Fruit fly (Drosophila melanogaster) whole organism, embryonic: ENCODE data around the gene Srr.

ENCODE experiments used
- Atf-2 ChIP-seq: fragments of 200-800 bp; sonication (Bioruptor generic); optimal IDR thresholded peaks from 2 replicates; lab custom pipeline; 2016; ENCODE audit warnings: missing biosample characterization, missing genetic modification characterization
- Atf3 ChIP-seq: fragments of 200-800 bp; sonication (Bioruptor generic); optimal IDR thresholded peaks from 3 replicates; lab custom pipeline; 2016; ENCODE audit warnings: missing biosample characterization, missing genetic modification characterization
- Bgb ChIP-seq: fragments of 200-800 bp; sonication (Bioruptor generic); IDR thresholded peaks from 2 replicates; pipeline ENCODE4 v1.3.6; 2022; ENCODE audit warnings: missing biosample characterization, missing genetic modification characterization; ENCODE audit not compliant: partially characterized antibody
- BtbVII ChIP-seq: fragments of 200-800 bp; sonication (Bioruptor generic); optimal IDR thresholded peaks from 3 replicates; lab custom pipeline; 2017; ENCODE audit warnings: missing biosample characterization, mild to moderate bottlenecking, missing genetic modification characterization
- CG10274 ChIP-seq: fragments of 200-800 bp; sonication (Bioruptor generic); optimal IDR thresholded peaks from 3 replicates; lab custom pipeline; 2017; ENCODE audit warnings: missing biosample characterization, mild to moderate bottlenecking, missing genetic modification characterization
- CG11398 ChIP-seq: fragments of 200-800 bp; sonication (Bioruptor generic); optimal IDR thresholded peaks from 2 replicates; lab custom pipeline; 2016; ENCODE audit warnings: missing biosample characterization, missing genetic modification characterization
- CG12155 ChIP-seq: fragments of 200-800 bp; sonication (Bioruptor generic); optimal IDR thresholded peaks from 3 replicates; lab custom pipeline; 2016; ENCODE audit warnings: missing biosample characterization, missing genetic modification characterization
- CG15073 ChIP-seq: fragments of 200-800 bp; sonication (Bioruptor generic); optimal IDR thresholded peaks from 2 replicates; lab custom pipeline; 2016; ENCODE audit warnings: missing biosample characterization, missing genetic modification characterization
- CG15269 ChIP-seq: fragments of 200-800 bp; sonication (Bioruptor generic); optimal IDR thresholded peaks from 2 replicates; lab custom pipeline; 2018; ENCODE audit warnings: missing biosample characterization, mild to moderate bottlenecking, missing genetic modification characterization, moderate library complexity
- CG17328 ChIP-seq: fragments of 200-800 bp; sonication (Bioruptor generic); IDR thresholded peaks from 2 replicates; pipeline ENCODE4 v1.3.6; 2022; ENCODE audit warnings: missing biosample characterization, missing genetic modification characterization
- CG18262 ChIP-seq: fragments of 200-800 bp; optimal IDR thresholded peaks from 3 replicates; lab custom pipeline; 2019; ENCODE audit warnings: missing biosample characterization, mild to moderate bottlenecking, missing genetic modification characterization, moderate library complexity
- CG30403 ChIP-seq: fragments of 200-800 bp; sonication (Bioruptor generic); optimal IDR thresholded peaks from 3 replicates; lab custom pipeline; 2016; ENCODE audit warnings: missing biosample characterization, missing genetic modification characterization
- CG3163 ChIP-seq: fragments of 200-800 bp; sonication (Bioruptor generic); optimal IDR thresholded peaks from 3 replicates; lab custom pipeline; 2016; ENCODE audit warnings: missing biosample characterization, missing genetic modification characterization
- CG6272 ChIP-seq: fragments of 200-800 bp; sonication (Bioruptor generic); IDR thresholded peaks from 2 replicates; pipeline ENCODE4 v1.3.6; 2022; ENCODE audit warnings: missing biosample characterization, missing genetic modification characterization
- CG6765 ChIP-seq: fragments of 200-800 bp; sonication (Bioruptor generic); optimal IDR thresholded peaks from 3 replicates; lab custom pipeline; 2017; ENCODE audit warnings: missing biosample characterization, mild to moderate bottlenecking, missing genetic modification characterization
- CG6813 ChIP-seq: fragments of 200-800 bp; sonication (Bioruptor generic); optimal IDR thresholded peaks from 2 replicates; lab custom pipeline; 2017; ENCODE audit warnings: missing biosample characterization, missing genetic modification characterization, mild to moderate bottlenecking, moderate library complexity, missing genetic modification reagents
- CG8478 ChIP-seq: fragments of >200 bp; optimal IDR thresholded peaks from 2 replicates; lab custom pipeline; 2018
- CG8944 ChIP-seq: fragments of 200-800 bp; sonication (Bioruptor generic); optimal IDR thresholded peaks from 3 replicates; lab custom pipeline; 2016; ENCODE audit warnings: missing biosample characterization, missing genetic modification characterization
- D19A ChIP-seq: fragments of 200-800 bp; optimal IDR thresholded peaks from 3 replicates; lab custom pipeline; 2019; ENCODE audit warnings: missing biosample characterization, mild to moderate bottlenecking, missing genetic modification characterization, moderate library complexity
- E2f1 ChIP-seq: fragments of 200-800 bp; sonication (Bioruptor generic); IDR thresholded peaks from 2 replicates; pipeline ENCODE4 v1.3.6; 2022; ENCODE audit warnings: missing biosample characterization, missing genetic modification characterization
- MESR4 ChIP-seq: fragments of 200-800 bp; sonication (Bioruptor generic); optimal IDR thresholded peaks from 2 replicates; lab custom pipeline; 2018; ENCODE audit warnings: missing biosample characterization, mild to moderate bottlenecking, missing genetic modification characterization, moderate library complexity
- NfI ChIP-seq: fragments of 200-800 bp; sonication (Bioruptor generic); optimal IDR thresholded peaks from 3 replicates; lab custom pipeline; 2018; ENCODE audit warnings: missing biosample characterization, mild to moderate bottlenecking, missing genetic modification characterization, moderate library complexity
- Ravus ChIP-seq: fragments of 200-800 bp; sonication (Bioruptor generic); IDR thresholded peaks from 2 replicates; pipeline ENCODE4 v1.3.6; 2022; ENCODE audit warnings: missing biosample characterization, missing genetic modification characterization
- Stat92E ChIP-seq, 3 experiments: fragments of >200 bp in 2 of 3; fragments of 200-800 bp in 1 of 3; sonication (Bioruptor generic) in 1 of 3; optimal IDR thresholded peaks; 2 replicates each; lab custom pipeline; 2017 to 2019; ENCODE audit warnings: missing biosample characterization in 3 of 3, missing genetic modification characterization in 3 of 3, mild to moderate bottlenecking in 1 of 3, moderate library complexity in 1 of 3
- Tbp ChIP-seq: fragments of >200 bp; optimal IDR thresholded peaks from 2 replicates; lab custom pipeline; 2018; ENCODE audit warnings: missing biosample characterization, missing genetic modification characterization
- Trl ChIP-seq, 3 experiments: fragments of >200 bp in 2 of 3; fragments of 200-800 bp in 1 of 3; sonication (Bioruptor generic) in 1 of 3; optimal IDR thresholded peaks; 2 replicates in 1 of 3; 3 replicates in 2 of 3; lab custom pipeline; 2016 to 2017; ENCODE audit warnings: missing biosample characterization in 1 of 3, missing genetic modification characterization in 1 of 3
- ap ChIP-seq: fragments of 200-800 bp; sonication (Bioruptor generic); IDR thresholded peaks from 2 replicates; pipeline ENCODE4 v1.3.6; 2022; ENCODE audit warnings: missing biosample characterization, missing genetic modification characterization
- bsh ChIP-seq, 2 experiments: fragments of 200-800 bp; sonication (Bioruptor generic); optimal IDR thresholded peaks; 2 replicates each; lab custom pipeline; 2017 to 2018; ENCODE audit warnings: mild to moderate bottlenecking in 2 of 2, missing biosample characterization in 2 of 2, missing genetic modification characterization in 2 of 2, moderate library complexity in 1 of 2
- da ChIP-seq: fragments of 200-800 bp; sonication (Bioruptor generic); optimal IDR thresholded peaks from 2 replicates; lab custom pipeline; 2016; ENCODE audit warnings: missing biosample characterization, missing genetic modification characterization
- dan ChIP-seq: fragments of 200-800 bp; sonication (Bioruptor generic); IDR thresholded peaks from 2 replicates; pipeline ENCODE4 v1.3.6; 2022; ENCODE audit warnings: missing biosample characterization, missing genetic modification characterization
- disco-r ChIP-seq: fragments of 200-800 bp; sonication (Bioruptor generic); optimal IDR thresholded peaks from 2 replicates; lab custom pipeline; 2016; ENCODE audit warnings: missing biosample characterization, missing genetic modification characterization
- gcm2 ChIP-seq: fragments of 200-800 bp; sonication (Bioruptor generic); optimal IDR thresholded peaks from 2 replicates; lab custom pipeline; 2016; ENCODE audit warnings: missing biosample characterization, missing genetic modification characterization
- gem ChIP-seq: fragments of 200-800 bp; sonication (Bioruptor generic); optimal IDR thresholded peaks from 2 replicates; lab custom pipeline; 2019; ENCODE audit warnings: missing biosample characterization, mild to moderate bottlenecking, missing genetic modification characterization, moderate library complexity
- hb ChIP-seq: fragments of 200-800 bp; sonication (Bioruptor generic); IDR thresholded peaks from 3 replicates; pipeline ENCODE4 v1.3.6; 2022; ENCODE audit warnings: missing biosample characterization, missing genetic modification characterization; ENCODE audit not compliant: partially characterized antibody
- her ChIP-seq: fragments of 200-800 bp; sonication (Bioruptor generic); optimal IDR thresholded peaks from 2 replicates; lab custom pipeline; 2016; ENCODE audit warnings: missing biosample characterization, missing genetic modification characterization
- insv ChIP-seq, 2 experiments: fragments of 200-800 bp; sonication (Bioruptor generic); optimal IDR thresholded peaks; 3 replicates each; lab custom pipeline; 2016 to 2018; ENCODE audit warnings: missing biosample characterization in 2 of 2, missing genetic modification characterization in 2 of 2
- jumu ChIP-seq: fragments of 200-800 bp; sonication (Bioruptor generic); optimal IDR thresholded peaks from 3 replicates; lab custom pipeline; 2016; ENCODE audit warnings: missing biosample characterization, missing genetic modification characterization
- mam ChIP-seq: fragments of 200-800 bp; sonication (Bioruptor generic); optimal IDR thresholded peaks from 3 replicates; lab custom pipeline; 2016; ENCODE audit warnings: missing biosample characterization, missing genetic modification characterization
- nmo ChIP-seq: fragments of 200-800 bp; sonication (Bioruptor generic); optimal IDR thresholded peaks from 2 replicates; lab custom pipeline; 2018; ENCODE audit warnings: missing biosample characterization, mild to moderate bottlenecking, missing genetic modification characterization, moderate library complexity
- onecut ChIP-seq: fragments of 200-800 bp; sonication (Bioruptor generic); IDR thresholded peaks from 2 replicates; pipeline ENCODE4 v1.3.6; 2022; ENCODE audit warnings: missing biosample characterization, missing genetic modification characterization
- pan ChIP-seq, 4 experiments: fragments of >200 bp in 3 of 4; fragments of 200-800 bp in 1 of 4; sonication (Bioruptor generic) in 1 of 4; optimal IDR thresholded peaks in 3 of 4; IDR thresholded peaks in 1 of 4; 2 replicates each; pipeline versions ENCODE4 v1.3.6 to Lab custom; 2017 to 2022; ENCODE audit warnings: missing biosample characterization in 2 of 4, missing genetic modification characterization in 2 of 4, mixed read lengths in 1 of 4
- sima ChIP-seq: fragments of 200-800 bp; sonication (Bioruptor generic); optimal IDR thresholded peaks from 2 replicates; lab custom pipeline; 2016; ENCODE audit warnings: missing biosample characterization, missing genetic modification characterization
- sqz ChIP-seq: fragments of 200-800 bp; sonication (Bioruptor generic); optimal IDR thresholded peaks from 3 replicates; lab custom pipeline; 2018; ENCODE audit warnings: missing biosample characterization, mild to moderate bottlenecking, missing genetic modification characterization
- sr ChIP-seq: fragments of 200-800 bp; sonication (Bioruptor generic); IDR thresholded peaks from 3 replicates; pipeline ENCODE4 v1.3.6; 2022; ENCODE audit warnings: missing biosample characterization, missing genetic modification characterization
- stwl ChIP-seq: fragments of 200-800 bp; sonication (Bioruptor generic); optimal IDR thresholded peaks from 3 replicates; lab custom pipeline; 2018; ENCODE audit warnings: missing biosample characterization, mild to moderate bottlenecking, missing genetic modification characterization, moderate library complexity
- tll ChIP-seq, 2 experiments: fragments of 200-800 bp in 1 of 2; fragments of >200 bp in 1 of 2; sonication (Bioruptor generic) in 1 of 2; optimal IDR thresholded peaks; 2 replicates each; lab custom pipeline; 2017 to 2019; ENCODE audit warnings: missing biosample characterization in 2 of 2, missing genetic modification characterization in 2 of 2, mild to moderate bottlenecking in 1 of 2, moderate library complexity in 1 of 2
- trh ChIP-seq: fragments of 200-800 bp; sonication (Bioruptor generic); optimal IDR thresholded peaks from 2 replicates; lab custom pipeline; 2016; ENCODE audit warnings: missing biosample characterization, missing genetic modification characterization
- wdn ChIP-seq: fragments of 200-800 bp; sonication (Bioruptor generic); IDR thresholded peaks from 2 replicates; pipeline ENCODE4 v1.3.6; 2022; ENCODE audit warnings: missing biosample characterization, missing genetic modification characterization

Gene Srr

dm6 chr3R:9351415-9352379 is 13.5 kb upstream of the Srr start (continued):
- TF ChIP-seq CG11398 (GFP tag; lab: Kevin White, UChicago) (peak; percentile 65), mam (GFP tag; lab: Kevin White, UChicago) (peak; percentile 70), Tbp (GFP tag; lab: Kevin White, UChicago) (no peak), pan (optimal IDR thresholded peaks at IDR 0.05; lab: Kevin White, UChicago) (no peak), pan (GFP tag; optimal IDR thresholded peaks at IDR 0.05 in 1 of 2, IDR thresholded peaks at IDR 0.05 in 1 of 2) (no peak), CG18262 (peak; percentile 21), ap (GFP tag; lab: Robert Waterston, UW) (no peak), stwl (tag; lab: Kevin White, UChicago) (no peak), sr (GFP tag; lab: Robert Waterston, UW) (no peak), jumu (GFP tag; lab: Kevin White, UChicago) (peak; percentile 44), CG10274 (GFP tag; lab: Kevin White, UChicago) (peak; percentile 47), sima (peak; percentile 4), bsh (GFP tag; optimal IDR thresholded peaks at IDR 0.05; lab: Kevin White, UChicago) (peak in 1 of 2 experiments; percentile 40), CG12155 (GFP tag; lab: Kevin White, UChicago) (peak; percentile 69), CG15073 (GFP tag; lab: Kevin White, UChicago) (no peak), D19A (tag; lab: Kevin White, UChicago) (peak; percentile 63), CG3163 (no peak), gcm2 (GFP tag; lab: Kevin White, UChicago) (peak; percentile 33), wdn (GFP tag; lab: Robert Waterston, UW) (no peak), E2f1 (GFP tag; lab: Robert Waterston, UW) (no peak), gem (tag; lab: Kevin White, UChicago) (peak; percentile 74), sqz (GFP tag; lab: Kevin White, UChicago) (no peak), CG8478 (lab: Kevin White, UChicago) (no peak), CG6813 (GFP tag; lab: Kevin White, UChicago) (peak; percentile 72), CG6765 (GFP tag; lab: Kevin White, UChicago) (peak; percentile 77), insv (GFP tag; optimal IDR thresholded peaks at IDR 0.05; lab: Kevin White, UChicago) (no peak), Atf3 (GFP tag; lab: Kevin White, UChicago) (peak; percentile 20), tll (GFP tag; optimal IDR thresholded peaks at IDR 0.05; lab: Kevin White, UChicago) (no peak), Stat92E (GFP tag; optimal IDR thresholded peaks at IDR 0.05; lab: Kevin White, UChicago) (no peak), MESR4 (GFP tag; lab: Kevin White, UChicago) (no peak), CG8944 (GFP tag; lab: Kevin White, UChicago) (peak; percentile 19), hb (no peak), onecut (GFP tag; lab: Robert Waterston, UW) (no peak), dan (no peak), nmo (GFP tag; lab: Kevin White, UChicago) (peak; percentile 45), CG30403 (peak; percentile 54), Bgb (GFP tag; lab: Robert Waterston, UW) (no peak), Ravus (GFP tag; lab: Robert Waterston, UW) (no peak), CG17328 (GFP tag; lab: Robert Waterston, UW) (no peak), disco-r (GFP tag; lab: Kevin White, UChicago) (peak; percentile 29), BtbVII (GFP tag; lab: Kevin White, UChicago) (peak; percentile 82), Atf-2 (GFP tag; lab: Kevin White, UChicago) (peak; percentile 56), her (no peak), Trl (optimal IDR thresholded peaks at IDR 0.05; lab: Kevin White, UChicago) (no peak), Trl (GFP tag; optimal IDR thresholded peaks at IDR 0.05; lab: Kevin White, UChicago) (peak; percentile 8), da (no peak), NfI (peak; percentile 50), CG6272 (GFP tag; lab: Robert Waterston, UW) (no peak), trh (no peak), CG15269 (tag; lab: Kevin White, UChicago) (peak; percentile 73)
